Worm (Caenorhabditis elegans) whole organism, L3 larva: Measurements from ENCODE around the gene clec-54.

Experiments used
- R02D3.7 ChIP-seq: fragments of 150-350 bp; optimal IDR thresholded peaks from 2 replicates; lab custom pipeline; 2014; ENCODE audit warnings: missing biosample characterization, missing genetic modification characterization
- ZK546.5 ChIP-seq: sonication (generic microtip); optimal IDR thresholded peaks from 2 replicates; lab custom pipeline; 2017; ENCODE audit warnings: missing biosample characterization, missing genetic modification characterization
- aly-2 ChIP-seq: fragments of 150-350 bp; optimal IDR thresholded peaks from 2 replicates; lab custom pipeline; 2014; ENCODE audit warnings: missing biosample characterization, missing genetic modification characterization
- ama-1 ChIP-seq: fragments of 150-350 bp; optimal IDR thresholded peaks from 2 replicates; lab custom pipeline; 2018
- ceh-16 ChIP-seq: sonication (generic microtip); optimal IDR thresholded peaks from 2 replicates; lab custom pipeline; 2017; ENCODE audit warnings: missing biosample characterization, missing genetic modification characterization
- ceh-28 ChIP-seq: fragments of 150-350 bp; optimal IDR thresholded peaks from 2 replicates; lab custom pipeline; 2014; ENCODE audit warnings: missing biosample characterization, missing genetic modification reagents, missing genetic modification characterization
- ceh-82 ChIP-seq: fragments of 150-350 bp; optimal IDR thresholded peaks from 2 replicates; lab custom pipeline; 2014; ENCODE audit warnings: missing biosample characterization, missing genetic modification characterization
- daf-12 ChIP-seq: fragments of 150-350 bp; optimal IDR thresholded peaks from 2 replicates; lab custom pipeline; 2014; ENCODE audit warnings: missing biosample characterization, missing genetic modification reagents, missing genetic modification characterization
- egl-27 ChIP-seq: sonication (generic microtip); optimal IDR thresholded peaks from 4 replicates; lab custom pipeline; 2017; ENCODE audit warnings: missing biosample characterization, missing genetic modification reagents, missing genetic modification characterization
- egl-5 ChIP-seq: fragments of 150-350 bp; optimal IDR thresholded peaks from 2 replicates; lab custom pipeline; 2017; ENCODE audit warnings: missing biosample characterization, missing genetic modification reagents, missing genetic modification characterization, inconsistent platforms
- elt-1 ChIP-seq: fragments of 150-350 bp; optimal IDR thresholded peaks from 2 replicates; lab custom pipeline; 2014; ENCODE audit warnings: missing biosample characterization, missing genetic modification characterization
- elt-2 ChIP-seq: sonication (generic microtip); optimal IDR thresholded peaks from 2 replicates; lab custom pipeline; 2016; ENCODE audit warnings: missing genetic modification reagents, mild to moderate bottlenecking, missing genetic modification characterization, missing compliant biosample characterization
- eor-1 ChIP-seq, 2 experiments: fragments of 150-350 bp; optimal IDR thresholded peaks; 2 replicates each; lab custom pipeline; 2014 to 2018; ENCODE audit warnings: missing biosample characterization in 2 of 2, missing genetic modification characterization in 2 of 2
- fkh-10 ChIP-seq: sonication (generic microtip); optimal IDR thresholded peaks from 2 replicates; lab custom pipeline; 2017; ENCODE audit warnings: missing biosample characterization, missing genetic modification reagents, missing genetic modification characterization
- fkh-2 ChIP-seq: fragments of 150-350 bp; optimal IDR thresholded peaks from 2 replicates; lab custom pipeline; 2014; ENCODE audit warnings: missing biosample characterization, missing genetic modification reagents, missing genetic modification characterization
- fos-1 ChIP-seq: fragments of 150-350 bp; optimal IDR thresholded peaks from 2 replicates; lab custom pipeline; 2014; ENCODE audit warnings: missing biosample characterization, missing genetic modification characterization
- hmg-11 ChIP-seq: sonication (generic microtip); optimal IDR thresholded peaks from 2 replicates; lab custom pipeline; 2016; ENCODE audit warnings: missing genetic modification characterization, missing compliant biosample characterization
- jun-1 ChIP-seq: fragments of 150-350 bp; optimal IDR thresholded peaks from 2 replicates; lab custom pipeline; 2014; ENCODE audit warnings: missing biosample characterization, missing genetic modification reagents, missing genetic modification characterization
- lin-15B ChIP-seq: fragments of 150-350 bp; optimal IDR thresholded peaks from 2 replicates; lab custom pipeline; 2014; ENCODE audit warnings: missing biosample characterization, missing genetic modification characterization
- lsy-12 ChIP-seq: sonication (generic microtip); optimal IDR thresholded peaks from 2 replicates; lab custom pipeline; 2016; ENCODE audit warnings: mild to moderate bottlenecking, missing genetic modification characterization, missing compliant biosample characterization
- mdl-1 ChIP-seq: fragments of 150-350 bp; optimal IDR thresholded peaks from 2 replicates; lab custom pipeline; 2014; ENCODE audit warnings: missing biosample characterization, missing genetic modification characterization
- mml-1 ChIP-seq: fragments of 150-350 bp; sonication (generic microtip); optimal IDR thresholded peaks from 3 replicates; lab custom pipeline; 2014; ENCODE audit warnings: missing biosample characterization, missing genetic modification characterization
- nhr-11 ChIP-seq: fragments of 150-350 bp; optimal IDR thresholded peaks from 2 replicates; lab custom pipeline; 2014; ENCODE audit warnings: missing biosample characterization, missing genetic modification characterization
- nhr-12 ChIP-seq: fragments of 150-350 bp; optimal IDR thresholded peaks from 2 replicates; lab custom pipeline; 2014; ENCODE audit warnings: missing biosample characterization, missing genetic modification characterization
- nhr-23 ChIP-seq: fragments of 150-350 bp; optimal IDR thresholded peaks from 2 replicates; lab custom pipeline; 2014; ENCODE audit warnings: missing biosample characterization, missing genetic modification reagents, missing genetic modification characterization
- nhr-237 ChIP-seq: fragments of 150-350 bp; optimal IDR thresholded peaks from 2 replicates; lab custom pipeline; 2014; ENCODE audit warnings: missing biosample characterization, missing genetic modification characterization
- nhr-28 ChIP-seq: fragments of 150-350 bp; optimal IDR thresholded peaks from 2 replicates; lab custom pipeline; 2014; ENCODE audit warnings: missing biosample characterization, missing genetic modification characterization
- nhr-43 ChIP-seq: sonication (generic microtip); optimal IDR thresholded peaks from 2 replicates; lab custom pipeline; 2016; ENCODE audit warnings: mild to moderate bottlenecking, missing genetic modification characterization, missing compliant biosample characterization; ENCODE audit not compliant: poor library complexity, severe bottlenecking
- nhr-67 ChIP-seq: fragments of 150-350 bp; optimal IDR thresholded peaks from 2 replicates; lab custom pipeline; 2014; ENCODE audit warnings: missing biosample characterization, missing genetic modification characterization
- pha-4 ChIP-seq: fragments of 150-350 bp; optimal IDR thresholded peaks from 2 replicates; lab custom pipeline; 2014; ENCODE audit warnings: missing biosample characterization, missing genetic modification reagents, missing genetic modification characterization
- pqm-1 ChIP-seq: fragments of 150-350 bp; optimal IDR thresholded peaks from 2 replicates; lab custom pipeline; 2017; ENCODE audit warnings: missing biosample characterization, missing genetic modification characterization, inconsistent platforms
- skn-1 ChIP-seq: fragments of 150-350 bp; optimal IDR thresholded peaks from 2 replicates; lab custom pipeline; 2014; ENCODE audit warnings: missing biosample characterization, missing genetic modification characterization
- tbx-2 ChIP-seq: sonication (generic microtip); optimal IDR thresholded peaks from 2 replicates; lab custom pipeline; 2016; ENCODE audit warnings: mild to moderate bottlenecking, missing genetic modification characterization, missing compliant biosample characterization
- zag-1 ChIP-seq: fragments of 150-350 bp; optimal IDR thresholded peaks from 2 replicates; lab custom pipeline; 2014; ENCODE audit warnings: missing biosample characterization, missing genetic modification characterization
- ztf-11 ChIP-seq: fragments of 150-350 bp; optimal IDR thresholded peaks from 2 replicates; lab custom pipeline; 2014; ENCODE audit warnings: missing biosample characterization, missing genetic modification characterization
- ztf-4 ChIP-seq: fragments of 150-350 bp; optimal IDR thresholded peaks from 2 replicates; lab custom pipeline; 2014; ENCODE audit warnings: missing biosample characterization, missing genetic modification characterization

The clec-54 gene

DNA sequence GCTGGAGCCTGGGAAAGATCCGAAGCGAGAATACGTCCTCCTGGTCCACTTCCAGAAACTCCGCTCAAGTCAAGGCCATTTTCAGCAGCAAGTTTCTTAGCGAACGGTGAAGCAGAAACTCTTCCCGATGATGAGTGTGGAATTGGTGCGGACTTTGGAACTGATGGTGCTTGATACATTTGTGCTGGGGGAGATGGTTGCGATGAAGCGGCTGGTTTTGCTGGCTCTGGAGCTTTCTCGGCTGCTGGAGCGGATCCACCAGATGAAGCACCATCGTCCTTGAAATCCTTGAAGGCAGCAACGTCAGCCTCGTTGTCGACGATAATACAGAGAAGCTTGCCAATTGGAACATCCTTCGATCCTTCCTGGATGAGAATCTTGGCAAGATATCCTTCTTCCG lies 30.2 kb upstream of the clec-54 start:
- TF ChIP-seq fkh-10 (GFP tag; lab: Kevin White, UChicago) (no peak), mdl-1 (no peak), eor-1 (tag; optimal IDR thresholded peaks at IDR 0.05; lab: Kevin White, UChicago) (no peak), daf-12 (tag; lab: Kevin White, UChicago) (no peak), nhr-23 (no peak), zag-1 (tag; lab: Kevin White, UChicago) (no peak), skn-1 (no peak), nhr-237 (tag; lab: Kevin White, UChicago) (no peak), hmg-11 (no peak), nhr-12 (tag; lab: Kevin White, UChicago) (no peak), fos-1 (tag; lab: Kevin White, UChicago) (no peak), R02D3.7 (tag; lab: Kevin White, UChicago) (no peak)

DNA sequence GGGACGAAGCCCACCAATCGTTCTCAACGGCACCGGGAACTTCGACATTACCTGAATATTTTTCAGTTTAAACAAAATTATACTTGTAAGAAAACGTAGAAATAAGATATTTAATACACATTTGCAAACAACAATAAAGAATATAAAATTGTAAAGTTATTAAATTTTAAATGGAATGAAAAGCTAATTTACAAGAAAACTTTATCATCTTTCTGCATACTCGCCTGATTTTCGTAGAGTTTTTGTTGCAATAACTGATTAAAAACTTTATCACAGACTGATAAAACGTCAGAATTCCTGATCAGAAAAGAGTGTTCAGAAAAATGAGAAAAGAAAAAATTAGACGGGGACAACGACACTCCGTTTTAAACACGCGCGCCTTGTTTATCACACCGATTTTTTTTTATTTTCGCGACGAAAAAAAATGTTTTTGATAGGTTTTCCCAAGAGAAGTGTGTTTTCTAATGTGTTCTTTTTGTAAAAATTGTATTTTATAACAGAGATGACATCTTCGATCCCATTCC lies 29.4 kb upstream of the clec-54 start, which contains the start of the genes dlat-1 and fntb-1:
Gene dlat-1, minus strand, starts transcription at position 51 of the 524 bp plus-strand sequence.
Gene fntb-1, plus strand, starts transcription at position 412 of the 524 bp plus-strand sequence.
- peak; percentile 36 for TF ChIP-seq lin-15B (tag; lab: Kevin White, UChicago)
- no peak for TF ChIP-seq ztf-11 (tag; lab: Kevin White, UChicago)
- no peak for TF ChIP-seq ztf-4
- TF ChIP-seq pqm-1 (tag; lab: Kevin White, UChicago): peak; percentile 78
- peak; percentile 59 for TF ChIP-seq hmg-11
- TF ChIP-seq elt-2 (tag; lab: Kevin White, UChicago): peak; percentile 86

DNA sequence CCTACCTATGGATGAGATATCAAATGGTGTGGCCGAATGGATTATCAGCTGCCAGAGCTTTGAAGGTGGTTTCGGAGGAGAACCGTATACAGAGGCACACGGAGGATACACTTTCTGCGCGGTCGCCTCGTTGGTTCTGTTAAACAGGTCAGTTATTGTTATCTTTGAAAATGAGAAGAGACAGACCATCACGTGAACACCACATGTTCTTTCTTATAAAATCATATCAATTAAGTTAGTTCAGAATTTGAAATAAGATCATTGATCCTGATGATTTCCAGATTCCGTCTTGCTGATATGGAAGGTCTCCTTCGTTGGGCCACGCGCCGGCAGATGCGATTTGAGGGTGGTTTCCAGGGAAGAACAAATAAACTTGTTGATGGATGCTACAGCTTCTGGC lies 28.0 kb upstream of the clec-54 start:
- no peak for TF ChIP-seq ZK546.5
- TF ChIP-seq egl-5 (tag; lab: Kevin White, UChicago): no peak
- TF ChIP-seq pha-4: no peak
- no peak for TF ChIP-seq tbx-2
- TF ChIP-seq nhr-237 (tag; lab: Kevin White, UChicago): no peak
- TF ChIP-seq mml-1 (tag; lab: Kevin White, UChicago): no peak
- TF ChIP-seq nhr-11 (tag; lab: Kevin White, UChicago): no peak
- no peak for TF ChIP-seq ama-1 (lab: Kevin White, UChicago)
- TF ChIP-seq jun-1: no peak
- no peak for TF ChIP-seq elt-2 (tag; lab: Kevin White, UChicago)
- no peak for TF ChIP-seq fkh-10 (GFP tag; lab: Kevin White, UChicago)
- TF ChIP-seq nhr-43 (tag; lab: Kevin White, UChicago): no peak
- TF ChIP-seq nhr-28: no peak
- TF ChIP-seq fos-1 (tag; lab: Kevin White, UChicago): no peak
- TF ChIP-seq nhr-67: no peak
- TF ChIP-seq ztf-4: no peak
- TF ChIP-seq ceh-28: no peak

DNA sequence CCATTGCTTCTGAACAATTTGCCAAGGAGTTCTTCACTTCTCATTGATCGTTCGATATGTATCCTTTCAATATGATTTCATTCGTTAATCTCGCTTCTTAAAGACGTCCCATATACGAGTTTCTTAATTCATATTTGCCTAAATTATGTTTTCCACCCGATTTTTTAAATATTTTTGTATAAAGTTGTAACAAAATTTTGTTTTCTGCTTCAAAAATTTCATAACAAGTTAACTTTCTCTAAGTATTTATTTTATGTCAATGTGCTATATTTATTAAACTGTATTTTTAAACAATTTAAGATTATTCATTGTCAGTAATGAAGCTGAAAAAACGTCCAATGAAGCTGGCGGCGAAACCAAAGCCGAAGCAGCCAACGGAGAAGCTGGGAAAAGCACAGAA lies 27.3 kb upstream of the clec-54 start, which contains the start of gene F23B12.7:
Gene F23B12.7, plus strand, starts transcription at position 301 of the 400 bp plus-strand sequence.
- TF ChIP-seq egl-27 (tag; lab: Kevin White, UChicago): no peak
- no peak for TF ChIP-seq ama-1 (lab: Kevin White, UChicago)
- TF ChIP-seq ceh-28: no peak
- no peak for TF ChIP-seq ceh-82 (tag; lab: Kevin White, UChicago)

DNA sequence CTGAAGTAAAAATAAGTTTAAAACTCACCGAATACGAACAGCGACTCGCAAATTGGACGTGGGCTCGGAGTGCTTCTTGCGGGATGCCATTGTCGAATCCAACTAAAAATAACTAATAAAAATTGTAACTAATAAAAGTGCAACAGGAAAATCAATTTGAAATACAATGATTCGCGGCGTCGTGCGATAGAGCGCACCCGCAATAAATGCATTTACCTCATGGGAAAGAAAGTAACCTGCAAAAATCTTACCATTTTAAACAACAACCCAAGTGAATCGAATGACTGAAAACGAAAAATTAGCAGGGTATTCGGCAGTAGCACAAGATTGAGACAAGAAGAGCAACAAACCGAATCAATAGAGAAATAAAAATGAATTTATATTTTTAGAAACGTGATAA lies 20.1 kb upstream of the clec-54 start, which contains the start of gene bmk-1:
Gene bmk-1, minus strand, starts transcription at position 359 of the 400 bp plus-strand sequence.
- TF ChIP-seq pqm-1 (tag; lab: Kevin White, UChicago) (no peak), elt-2 (tag; lab: Kevin White, UChicago) (no peak), aly-2 (tag; lab: Kevin White, UChicago) (no peak), nhr-28 (no peak), elt-1 (tag; lab: Kevin White, UChicago) (no peak)

DNA sequence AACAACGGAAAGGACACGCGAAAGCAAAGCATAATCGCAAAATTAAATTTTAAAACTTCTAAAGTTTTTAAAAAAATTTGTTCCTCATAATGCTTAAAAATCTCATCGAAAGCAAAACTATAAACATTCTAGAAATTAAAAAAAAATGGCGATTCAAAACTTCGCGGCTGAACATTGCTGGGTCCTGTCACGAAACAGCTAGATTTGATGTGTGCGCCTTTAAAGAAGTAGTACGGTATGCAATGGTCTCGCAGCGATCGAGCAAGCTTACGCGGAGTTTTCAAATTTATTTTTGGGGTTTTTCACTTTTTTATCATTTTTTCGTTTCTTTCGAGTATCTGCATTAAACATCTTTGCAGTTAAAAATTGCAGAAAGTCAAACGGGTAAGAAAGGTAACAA lies 19.6 kb upstream of the clec-54 start, which contains the start of gene coh-3:
Gene coh-3, plus strand, starts transcription at position 353 of the 400 bp plus-strand sequence.
- TF ChIP-seq skn-1 (no peak), nhr-28 (no peak), mml-1 (tag; lab: Kevin White, UChicago) (no peak), zag-1 (tag; lab: Kevin White, UChicago) (no peak), fkh-2 (tag; lab: Kevin White, UChicago) (no peak), hmg-11 (no peak), ztf-4 (no peak), lsy-12 (tag; lab: Kevin White, UChicago) (no peak), ama-1 (lab: Kevin White, UChicago) (no peak), ceh-16 (no peak), fos-1 (tag; lab: Kevin White, UChicago) (no peak)
- TF ChIP-seq, all 47 proteins: peak for 0
